Fruit fly (Drosophila melanogaster) whole organism, embryonic: ENCODE measurements around the gene CG12056.
A peak's percentile ranks its signal among the peaks of the same experiment; 100 is the strongest.

Source experiments
- Antp ChIP-seq: fragments of 200-800 bp; sonication (Bioruptor generic); optimal IDR thresholded peaks from 3 replicates; lab custom pipeline; 2016; ENCODE audit warnings: missing biosample characterization, missing genetic modification characterization
- Awh ChIP-seq: fragments of 200-800 bp; sonication (Bioruptor generic); IDR thresholded peaks from 2 replicates; pipeline ENCODE4, ENCODE4 v1.3.6; 2022; ENCODE audit warnings: missing biosample characterization, missing genetic modification characterization
- CG10147 ChIP-seq: fragments of 200-800 bp; sonication (Bioruptor generic); optimal IDR thresholded peaks from 2 replicates; lab custom pipeline; 2019; ENCODE audit warnings: missing biosample characterization, mild to moderate bottlenecking, missing genetic modification characterization, moderate library complexity
- CG12219 ChIP-seq: fragments of 200-800 bp; sonication (Bioruptor generic); optimal IDR thresholded peaks from 3 replicates; lab custom pipeline; 2018; ENCODE audit warnings: missing biosample characterization, mild to moderate bottlenecking, missing genetic modification characterization
- CG1233 ChIP-seq: fragments of 200-800 bp; sonication (Bioruptor generic); optimal IDR thresholded peaks from 4 replicates; lab custom pipeline; 2018; ENCODE audit warnings: missing biosample characterization, mild to moderate bottlenecking, missing genetic modification characterization
- CG15479 ChIP-seq: fragments of 200-800 bp; sonication (Bioruptor generic); optimal IDR thresholded peaks from 3 replicates; lab custom pipeline; 2019; ENCODE audit warnings: missing biosample characterization, mild to moderate bottlenecking, missing genetic modification characterization, moderate library complexity
- CG15514 ChIP-seq: fragments of 200-800 bp; sonication (Bioruptor generic); optimal IDR thresholded peaks from 3 replicates; lab custom pipeline; 2017; ENCODE audit warnings: missing biosample characterization, missing genetic modification characterization, mild to moderate bottlenecking, moderate library complexity, missing genetic modification reagents
- CG1832 ChIP-seq: fragments of 200-800 bp; sonication (Bioruptor generic); optimal IDR thresholded peaks from 2 replicates; lab custom pipeline; 2017; ENCODE audit warnings: missing biosample characterization, mild to moderate bottlenecking, missing genetic modification characterization, inconsistent platforms
- CG33213 ChIP-seq: fragments of 200-800 bp; sonication (Bioruptor generic); optimal IDR thresholded peaks from 3 replicates; lab custom pipeline; 2016; ENCODE audit warnings: missing biosample characterization, missing genetic modification characterization
- CG3995 ChIP-seq: fragments of 200-800 bp; sonication (Bioruptor generic); optimal IDR thresholded peaks from 3 replicates; lab custom pipeline; 2016; ENCODE audit warnings: missing biosample characterization, missing genetic modification characterization
- CG6272 ChIP-seq: fragments of 200-800 bp; sonication (Bioruptor generic); IDR thresholded peaks from 2 replicates; pipeline ENCODE4 v1.3.6; 2022; ENCODE audit warnings: missing biosample characterization, missing genetic modification characterization
- CG7786 ChIP-seq: fragments of 200-800 bp; sonication (Bioruptor generic); optimal IDR thresholded peaks from 2 replicates; lab custom pipeline; 2016; ENCODE audit warnings: missing biosample characterization, missing genetic modification characterization
- Fer1 ChIP-seq: fragments of 200-800 bp; sonication (Bioruptor generic); optimal IDR thresholded peaks from 2 replicates; lab custom pipeline; 2017; ENCODE audit warnings: missing biosample characterization, mild to moderate bottlenecking, missing genetic modification characterization
- HHEX ChIP-seq: fragments of 200-800 bp; sonication (Bioruptor generic); optimal IDR thresholded peaks from 3 replicates; lab custom pipeline; 2017; ENCODE audit warnings: missing biosample characterization, mild to moderate bottlenecking, missing genetic modification characterization, missing genetic modification reagents
- HLH54F ChIP-seq: fragments of 200-800 bp; sonication (Bioruptor generic); optimal IDR thresholded peaks from 3 replicates; lab custom pipeline; 2016; ENCODE audit warnings: missing biosample characterization, missing genetic modification characterization
- Hey ChIP-seq: fragments of 200-800 bp; sonication (Bioruptor generic); optimal IDR thresholded peaks from 3 replicates; lab custom pipeline; 2018; ENCODE audit warnings: missing biosample characterization, mild to moderate bottlenecking, missing genetic modification characterization
- Hr78 ChIP-seq, 2 experiments: fragments of 200-800 bp in 1 of 2; fragments of >200 bp in 1 of 2; sonication (Bioruptor generic) in 1 of 2; optimal IDR thresholded peaks; 2 replicates each; lab custom pipeline; 2017 to 2019; ENCODE audit warnings: missing biosample characterization in 2 of 2, missing genetic modification characterization in 2 of 2, mild to moderate bottlenecking in 1 of 2, moderate library complexity in 1 of 2
- Mad ChIP-seq: fragments of 200-800 bp; sonication (Bioruptor generic); optimal IDR thresholded peaks from 2 replicates; lab custom pipeline; 2016; ENCODE audit warnings: missing biosample characterization, missing genetic modification characterization
- Meics ChIP-seq: fragments of 200-800 bp; sonication (Bioruptor generic); optimal IDR thresholded peaks from 2 replicates; lab custom pipeline; 2017; ENCODE audit warnings: missing biosample characterization, mild to moderate bottlenecking, missing genetic modification characterization
- Neu2 ChIP-seq: fragments of 200-800 bp; sonication (Bioruptor generic); optimal IDR thresholded peaks from 3 replicates; lab custom pipeline; 2016; ENCODE audit warnings: missing biosample characterization, missing genetic modification characterization, borderline replicate concordance
- Nf-YB ChIP-seq: fragments of 200-800 bp; sonication (Bioruptor generic); optimal IDR thresholded peaks from 3 replicates; lab custom pipeline; 2019; ENCODE audit warnings: missing biosample characterization, mild to moderate bottlenecking, missing genetic modification characterization, moderate library complexity
- Opbp ChIP-seq: fragments of 200-800 bp; sonication (Bioruptor generic); IDR thresholded peaks from 3 replicates; pipeline ENCODE4 v1.3.6; 2022; ENCODE audit warnings: missing biosample characterization, missing genetic modification characterization; ENCODE audit not compliant: partially characterized antibody
- Sox100B ChIP-seq: fragments of 200-800 bp; sonication (Bioruptor generic); optimal IDR thresholded peaks from 3 replicates; lab custom pipeline; 2018; ENCODE audit warnings: missing biosample characterization, mild to moderate bottlenecking, missing genetic modification characterization
- Spps ChIP-seq: fragments of 200-800 bp; sonication (Bioruptor generic); optimal IDR thresholded peaks from 2 replicates; lab custom pipeline; 2018; ENCODE audit warnings: missing biosample characterization, mild to moderate bottlenecking, missing genetic modification characterization
- abd-A ChIP-seq: fragments of 200-800 bp; sonication (Bioruptor generic); optimal IDR thresholded peaks from 3 replicates; lab custom pipeline; 2019; ENCODE audit warnings: missing biosample characterization, mild to moderate bottlenecking, missing genetic modification characterization, moderate library complexity
- amos ChIP-seq: fragments of 200-800 bp; sonication (Bioruptor generic); IDR thresholded peaks from 2 replicates; pipeline ENCODE4 v1.3.6; 2022; ENCODE audit warnings: missing biosample characterization, missing genetic modification characterization; ENCODE audit not compliant: partially characterized antibody
- bsh ChIP-seq, 2 experiments: fragments of 200-800 bp; sonication (Bioruptor generic); optimal IDR thresholded peaks; 2 replicates each; lab custom pipeline; 2017 to 2018; ENCODE audit warnings: mild to moderate bottlenecking in 2 of 2, missing biosample characterization in 2 of 2, missing genetic modification characterization in 2 of 2, moderate library complexity in 1 of 2
- cato ChIP-seq: fragments of 200-800 bp; sonication (Bioruptor generic); optimal IDR thresholded peaks from 2 replicates; lab custom pipeline; 2016; ENCODE audit warnings: missing biosample characterization, missing genetic modification characterization, borderline replicate concordance
- dm ChIP-seq: fragments of 200-800 bp; sonication (Bioruptor generic); optimal IDR thresholded peaks from 3 replicates; lab custom pipeline; 2016; ENCODE audit warnings: missing biosample characterization, missing genetic modification characterization
- en ChIP-seq: fragments of 200-800 bp; sonication (Bioruptor generic); optimal IDR thresholded peaks from 2 replicates; lab custom pipeline; 2016; ENCODE audit warnings: missing biosample characterization, missing genetic modification characterization
- esg ChIP-seq: fragments of 200-800 bp; sonication (Bioruptor generic); conservative IDR thresholded peaks from 2 replicates; pipeline ENCODE4 v1.3.6; 2022; ENCODE audit warnings: missing biosample characterization, missing genetic modification characterization
- hkb ChIP-seq, 2 experiments: fragments of 200-800 bp in 1 of 2; fragments of >200 bp in 1 of 2; sonication (Bioruptor generic) in 1 of 2; IDR thresholded peaks in 1 of 2; optimal IDR thresholded peaks in 1 of 2; 2 replicates each; pipeline versions ENCODE4 v1.3.6 to Lab custom; 2017 to 2022; ENCODE audit warnings: missing biosample characterization in 1 of 2, missing genetic modification characterization in 1 of 2
- ken ChIP-seq: fragments of 200-800 bp; sonication (Bioruptor generic); IDR thresholded peaks from 3 replicates; pipeline ENCODE4 v1.3.6; 2022; ENCODE audit warnings: missing biosample characterization, missing genetic modification characterization
- lov ChIP-seq, 2 experiments: fragments of 200-800 bp in 1 of 2; fragments of >200 bp in 1 of 2; sonication (Bioruptor generic) in 1 of 2; IDR thresholded peaks in 1 of 2; optimal IDR thresholded peaks in 1 of 2; 2 replicates in 1 of 2; 3 replicates in 1 of 2; pipeline versions ENCODE4 v1.3.6 to Lab custom; 2017 to 2022; ENCODE audit warnings: missing biosample characterization in 1 of 2, missing genetic modification characterization in 1 of 2
- mld ChIP-seq: fragments of 200-800 bp; sonication (Bioruptor generic); IDR thresholded peaks from 3 replicates; pipeline ENCODE4 v1.3.6; 2022; ENCODE audit warnings: missing biosample characterization, missing genetic modification characterization; ENCODE audit not compliant: partially characterized antibody
- nom ChIP-seq: fragments of 200-800 bp; sonication (Bioruptor generic); optimal IDR thresholded peaks from 2 replicates; lab custom pipeline; 2017; ENCODE audit warnings: missing biosample characterization, missing genetic modification characterization, mild to moderate bottlenecking, moderate library complexity, missing genetic modification reagents
- sc ChIP-seq, 3 experiments: fragments of >200 bp in 2 of 3; fragments of 200-800 bp in 1 of 3; sonication (Bioruptor generic) in 1 of 3; optimal IDR thresholded peaks; 2 replicates in 2 of 3; 3 replicates in 1 of 3; lab custom pipeline; 2017; ENCODE audit warnings: mild to moderate bottlenecking in 1 of 3, missing biosample characterization in 1 of 3, missing genetic modification characterization in 1 of 3, missing genetic modification reagents in 1 of 3
- sd ChIP-seq: fragments of 200-800 bp; sonication (Bioruptor generic); optimal IDR thresholded peaks from 3 replicates; lab custom pipeline; 2018; ENCODE audit warnings: missing biosample characterization, mild to moderate bottlenecking, missing genetic modification characterization, moderate library complexity
- shn ChIP-seq: fragments of 200-800 bp; sonication (Bioruptor generic); optimal IDR thresholded peaks from 3 replicates; lab custom pipeline; 2016; ENCODE audit warnings: missing biosample characterization, missing genetic modification characterization
- tap ChIP-seq: fragments of 200-800 bp; optimal IDR thresholded peaks from 3 replicates; lab custom pipeline; 2019; ENCODE audit warnings: missing biosample characterization, mild to moderate bottlenecking, missing genetic modification characterization, moderate library complexity
- tna ChIP-seq: fragments of 200-800 bp; sonication (Bioruptor generic); IDR thresholded peaks from 2 replicates; pipeline ENCODE4 v1.3.6; 2022; ENCODE audit warnings: missing biosample characterization, missing genetic modification characterization; ENCODE audit not compliant: partially characterized antibody
- trem ChIP-seq: fragments of 200-800 bp; optimal IDR thresholded peaks from 3 replicates; lab custom pipeline; 2019; ENCODE audit warnings: missing biosample characterization, mild to moderate bottlenecking, missing genetic modification characterization, moderate library complexity
- tx ChIP-seq: fragments of 200-800 bp; sonication (Bioruptor generic); optimal IDR thresholded peaks from 2 replicates; lab custom pipeline; 2016; ENCODE audit warnings: missing biosample characterization, missing genetic modification characterization
- vfl ChIP-seq: fragments of 200-800 bp; sonication (Bioruptor generic); optimal IDR thresholded peaks from 2 replicates; lab custom pipeline; 2016; ENCODE audit warnings: missing biosample characterization, missing genetic modification characterization
- wek ChIP-seq: fragments of 200-800 bp; sonication (Bioruptor generic); optimal IDR thresholded peaks from 3 replicates; lab custom pipeline; 2018; ENCODE audit warnings: missing biosample characterization, mild to moderate bottlenecking, missing genetic modification characterization, moderate library complexity
- wor ChIP-seq: fragments of 200-800 bp; sonication (Bioruptor generic); IDR thresholded peaks from 2 replicates; pipeline ENCODE4 v1.3.6; 2022; ENCODE audit warnings: missing biosample characterization, missing genetic modification characterization
- zf30C ChIP-seq: fragments of 200-800 bp; sonication (Bioruptor generic); optimal IDR thresholded peaks from 3 replicates; lab custom pipeline; 2018; ENCODE audit warnings: missing biosample characterization, mild to moderate bottlenecking, missing genetic modification characterization

Gene CG12056

dm6 chrX:9196362-9196761 is 3.9 kb downstream of the CG12056 start, which contains the start of gene CG12118 (continued):
- TF ChIP-seq sd (tag; lab: Kevin White, UChicago): peak; percentile 60
- TF ChIP-seq Neu2 (GFP tag; lab: Kevin White, UChicago): no peak
- no peak for TF ChIP-seq abd-A (tag; lab: Kevin White, UChicago)
- no peak for TF ChIP-seq sc (optimal IDR thresholded peaks at IDR 0.05; lab: Kevin White, UChicago)
- peak; percentile 46 for TF ChIP-seq sc (GFP tag; optimal IDR thresholded peaks at IDR 0.05; lab: Kevin White, UChicago)
- TF ChIP-seq shn (GFP tag; lab: Kevin White, UChicago): no peak
- peak; percentile 87 for TF ChIP-seq ken (GFP tag; lab: Robert Waterston, UW)
- peak; percentile 81; the same call in 1 of the 2 replicates for TF ChIP-seq tna
- peak; percentile 70 for TF ChIP-seq Fer1 (GFP tag; lab: Kevin White, UChicago)
- TF ChIP-seq HHEX: peak; percentile 19
- TF ChIP-seq CG1832 (GFP tag; lab: Kevin White, UChicago): no peak
- peak; percentile 20 for TF ChIP-seq CG7786 (GFP tag; lab: Kevin White, UChicago)
- TF ChIP-seq cato (GFP tag; lab: Kevin White, UChicago): peak; percentile 64
- peak; percentile 21 for TF ChIP-seq CG3995 (GFP tag; lab: Kevin White, UChicago)
- peak; percentile 12 for TF ChIP-seq tx (GFP tag; lab: Kevin White, UChicago)
- peak; percentile 67 for TF ChIP-seq vfl (GFP tag; lab: Kevin White, UChicago)
- no peak for TF ChIP-seq Hey (tag; lab: Kevin White, UChicago)
- peak; percentile 69 for TF ChIP-seq CG10147
- TF ChIP-seq Antp (GFP tag; lab: Kevin White, UChicago): no peak
- TF ChIP-seq bsh (GFP tag; optimal IDR thresholded peaks at IDR 0.05; lab: Kevin White, UChicago): peak in 1 of 2 experiments; percentile 84
- TF ChIP-seq nom (GFP tag; lab: Kevin White, UChicago): no peak
- peak; percentile 67 for TF ChIP-seq wor (GFP tag; lab: Robert Waterston, UW)
- peak; percentile 79; the same call in 1 of the 2 replicates for TF ChIP-seq Awh (GFP tag; lab: Robert Waterston, UW)
- TF ChIP-seq CG15479 (GFP tag; lab: Kevin White, UChicago): no peak
- no peak for TF ChIP-seq hkb (optimal IDR thresholded peaks at IDR 0.05; lab: Kevin White, UChicago)
- TF ChIP-seq hkb (GFP tag; IDR thresholded peaks at IDR 0.05; lab: Robert Waterston, UW): peak; percentile 83
- no peak for TF ChIP-seq Hr78 (GFP tag; optimal IDR thresholded peaks at IDR 0.05; lab: Kevin White, UChicago)
- TF ChIP-seq Mad (GFP tag; lab: Kevin White, UChicago): peak; percentile 74
- peak; percentile 59 for TF ChIP-seq CG1233 (GFP tag; lab: Kevin White, UChicago)
- TF ChIP-seq HLH54F (GFP tag; lab: Kevin White, UChicago): peak; percentile 15
- TF ChIP-seq tap (tag; lab: Kevin White, UChicago): peak; percentile 38
- peak; percentile 67 for TF ChIP-seq Spps
- peak; percentile 67 for TF ChIP-seq Sox100B (GFP tag; lab: Kevin White, UChicago)
- TF ChIP-seq CG6272: peak; percentile 80
- TF ChIP-seq trem (tag; lab: Kevin White, UChicago): peak; percentile 73
- peak; percentile 85 for TF ChIP-seq Opbp (GFP tag; lab: Robert Waterston, UW)
- TF ChIP-seq en (GFP tag; lab: Kevin White, UChicago): no peak
- peak; percentile 88 for TF ChIP-seq CG15514 (GFP tag; lab: Kevin White, UChicago)
- peak; percentile 90; the same call in 2 of the 3 replicates for TF ChIP-seq mld (GFP tag; lab: Robert Waterston, UW)
- TF ChIP-seq esg (GFP tag; lab: Robert Waterston, UW): peak; percentile 70
- TF ChIP-seq Nf-YB (GFP tag; lab: Kevin White, UChicago): peak; percentile 53
- TF ChIP-seq dm (GFP tag; lab: Kevin White, UChicago): no peak
- TF ChIP-seq Meics (GFP tag; lab: Kevin White, UChicago): peak; percentile 73
- no peak for TF ChIP-seq wek (GFP tag; lab: Kevin White, UChicago)
- no peak for TF ChIP-seq CG33213 (GFP tag; lab: Kevin White, UChicago)
- TF ChIP-seq amos (GFP tag; lab: Robert Waterston, UW): peak; percentile 90
- TF ChIP-seq CG12219 (GFP tag; lab: Kevin White, UChicago): no peak
- no peak for TF ChIP-seq zf30C
- TF ChIP-seq lov (optimal IDR thresholded peaks at IDR 0.05; lab: Kevin White, UChicago): no peak
- TF ChIP-seq lov (GFP tag; IDR thresholded peaks at IDR 0.05; lab: Robert Waterston, UW): peak; percentile 84
